Worm (Caenorhabditis elegans) whole organism, young adult: ENCODE results near the gene F53B2.5.

ENCODE experiments used
- B0336.3 ChIP-seq: fragments of 200-800 bp; sonication (Bioruptor generic); IDR thresholded peaks from 2 replicates; pipeline ENCODE4 v1.3.6; 2022; ENCODE audit warnings: missing genetic modification characterization, missing compliant biosample characterization
- C17E4.6 ChIP-seq: fragments of 200-800 bp; sonication (Bioruptor generic); IDR thresholded peaks from 2 replicates; pipeline ENCODE4 v1.3.6; 2022; ENCODE audit warnings: missing genetic modification reagents, missing genetic modification characterization, missing compliant biosample characterization
- D2030.7 ChIP-seq: fragments of 200-800 bp; sonication (Bioruptor generic); IDR thresholded peaks from 2 replicates; pipeline ENCODE4 v1.3.6; 2022; ENCODE audit warnings: missing genetic modification reagents, missing genetic modification characterization, missing compliant biosample characterization
- F49E8.2 ChIP-seq: sonication (generic microtip); optimal IDR thresholded peaks from 3 replicates; lab custom pipeline; 2017; ENCODE audit warnings: missing genetic modification characterization, mild to moderate bottlenecking, missing compliant biosample characterization, antibody characterized with exemption, moderate library complexity; ENCODE audit not compliant: insufficient read depth
- F52B5.7 ChIP-seq: sonication (generic microtip); optimal IDR thresholded peaks from 2 replicates; lab custom pipeline; 2016; ENCODE audit warnings: mild to moderate bottlenecking, missing genetic modification characterization, missing compliant biosample characterization
- F55B11.4 ChIP-seq: sonication (generic microtip); optimal IDR thresholded peaks from 2 replicates; lab custom pipeline; 2016; ENCODE audit warnings: missing compliant biosample characterization, missing genetic modification characterization, borderline replicate concordance; ENCODE audit not compliant: insufficient read depth
- F57A8.1 ChIP-seq: fragments of 200-800 bp; sonication (Bioruptor generic); optimal IDR thresholded peaks from 2 replicates; lab custom pipeline; 2018; ENCODE audit warnings: mild to moderate bottlenecking, missing genetic modification characterization, moderate library complexity, missing compliant biosample characterization
- T26A5.8 ChIP-seq: sonication (generic microtip); optimal IDR thresholded peaks from 2 replicates; lab custom pipeline; 2016; ENCODE audit warnings: missing genetic modification characterization, missing compliant biosample characterization
- Y56A3A.18 ChIP-seq: fragments of 200-800 bp; sonication (Bioruptor generic); IDR thresholded peaks from 2 replicates; pipeline ENCODE4 v1.3.6; 2022; ENCODE audit warnings: missing genetic modification reagents, missing genetic modification characterization, missing compliant biosample characterization
- Y79H2A.3 ChIP-seq: fragments of 200-800 bp; sonication (Bioruptor generic); conservative IDR thresholded peaks from 2 replicates; pipeline ENCODE4 v1.3.6; 2022; ENCODE audit warnings: missing genetic modification reagents, missing genetic modification characterization, missing compliant biosample characterization
- akir-1 ChIP-seq: fragments of 200-800 bp; sonication (Bioruptor generic); optimal IDR thresholded peaks from 2 replicates; lab custom pipeline; 2018; ENCODE audit warnings: mild to moderate bottlenecking, missing genetic modification characterization, moderate library complexity, missing compliant biosample characterization
- atf-7 ChIP-seq: sonication (generic microtip); optimal IDR thresholded peaks from 2 replicates; lab custom pipeline; 2017; ENCODE audit warnings: mild to moderate bottlenecking, missing genetic modification characterization, missing compliant biosample characterization
- athp-1 ChIP-seq: sonication (generic microtip); optimal IDR thresholded peaks from 2 replicates; lab custom pipeline; 2017; ENCODE audit warnings: mild to moderate bottlenecking, missing genetic modification characterization, missing compliant biosample characterization
- attf-3 ChIP-seq: fragments of 200-800 bp; sonication (Bioruptor generic); conservative IDR thresholded peaks from 2 replicates; pipeline ENCODE4 v1.3.6; 2022; ENCODE audit warnings: missing genetic modification reagents, missing genetic modification characterization, missing compliant biosample characterization
- attf-5 ChIP-seq: fragments of 200-800 bp; sonication (Bioruptor generic); optimal IDR thresholded peaks from 2 replicates; lab custom pipeline; 2018; ENCODE audit warnings: mild to moderate bottlenecking, missing genetic modification characterization, missing compliant biosample characterization
- attf-6 ChIP-seq: fragments of 200-800 bp; sonication (Bioruptor generic); IDR thresholded peaks from 2 replicates; pipeline ENCODE4 v1.3.6; 2022; ENCODE audit warnings: missing genetic modification reagents, missing genetic modification characterization, missing compliant biosample characterization
- ceh-100 ChIP-seq: fragments of 200-800 bp; sonication (Bioruptor generic); IDR thresholded peaks from 2 replicates; pipeline ENCODE4 v1.3.6; 2022; ENCODE audit warnings: missing genetic modification reagents, missing genetic modification characterization, missing compliant biosample characterization
- ceh-79 ChIP-seq: sonication (generic microtip); optimal IDR thresholded peaks from 2 replicates; lab custom pipeline; 2017; ENCODE audit warnings: mild to moderate bottlenecking, missing genetic modification characterization, missing compliant biosample characterization
- dox-1 ChIP-seq: fragments of 200-800 bp; sonication (Bioruptor generic); IDR thresholded peaks from 2 replicates; pipeline ENCODE4 v1.3.6; 2022; ENCODE audit warnings: missing genetic modification reagents, missing genetic modification characterization, missing compliant biosample characterization
- ekl-4 ChIP-seq: fragments of 200-800 bp; sonication (Bioruptor generic); IDR thresholded peaks from 2 replicates; pipeline ENCODE4 v1.3.6; 2022; ENCODE audit warnings: missing genetic modification reagents, missing genetic modification characterization, missing compliant biosample characterization
- fkh-3 ChIP-seq: sonication (generic microtip); optimal IDR thresholded peaks from 2 replicates; lab custom pipeline; 2016; ENCODE audit warnings: mild to moderate bottlenecking, missing genetic modification characterization, missing compliant biosample characterization
- him-1 ChIP-seq: sonication (generic microtip); optimal IDR thresholded peaks from 2 replicates; lab custom pipeline; 2016; ENCODE audit warnings: missing genotype, missing genetic modification reagents, missing genetic modification characterization, missing compliant biosample characterization
- hrde-1 ChIP-seq: sonication (generic microtip); optimal IDR thresholded peaks from 2 replicates; lab custom pipeline; 2016; ENCODE audit warnings: missing genetic modification characterization, mild to moderate bottlenecking, missing compliant biosample characterization, moderate library complexity, missing genotype, missing genetic modification reagents, borderline replicate concordance
- hsf-1 ChIP-seq: fragments of 200-800 bp; sonication (Bioruptor generic); IDR thresholded peaks from 2 replicates; pipeline ENCODE4 v1.3.6; 2022; ENCODE audit warnings: missing genetic modification reagents, missing genetic modification characterization, missing compliant biosample characterization
- lag-1 ChIP-seq: fragments of 200-800 bp; sonication (Bioruptor generic); IDR thresholded peaks from 2 replicates; pipeline ENCODE4 v1.3.6; 2022; ENCODE audit warnings: missing genetic modification reagents, missing genetic modification characterization, missing compliant biosample characterization
- lin-26 ChIP-seq: fragments of 200-800 bp; sonication (Bioruptor generic); IDR thresholded peaks from 2 replicates; pipeline ENCODE4 v1.3.6; 2022; ENCODE audit warnings: missing genetic modification reagents, missing genetic modification characterization, missing compliant biosample characterization
- lin-54 ChIP-seq: fragments of 200-800 bp; sonication (Bioruptor generic); optimal IDR thresholded peaks from 2 replicates; lab custom pipeline; 2018; ENCODE audit warnings: mild to moderate bottlenecking, missing genetic modification characterization, missing compliant biosample characterization
- lsl-1 ChIP-seq: fragments of 200-800 bp; sonication (Bioruptor generic); optimal IDR thresholded peaks from 2 replicates; lab custom pipeline; 2018; ENCODE audit warnings: mild to moderate bottlenecking, missing genetic modification characterization, moderate library complexity, missing compliant biosample characterization
- madf-10 ChIP-seq: sonication (generic microtip); optimal IDR thresholded peaks from 2 replicates; lab custom pipeline; 2016; ENCODE audit warnings: mild to moderate bottlenecking, missing genetic modification characterization, missing compliant biosample characterization
- madf-6 ChIP-seq: fragments of 200-800 bp; sonication (Bioruptor generic); IDR thresholded peaks from 2 replicates; pipeline ENCODE4 v1.3.6; 2022; ENCODE audit warnings: missing genetic modification reagents, missing genetic modification characterization, missing compliant biosample characterization
- mes-4 ChIP-seq: sonication (generic microtip); optimal IDR thresholded peaks from 2 replicates; lab custom pipeline; 2016; ENCODE audit warnings: missing genotype, missing genetic modification characterization, missing compliant biosample characterization
- nfyb-1 ChIP-seq: fragments of 200-800 bp; sonication (Bioruptor generic); IDR thresholded peaks from 2 replicates; pipeline ENCODE4 v1.3.6; 2022; ENCODE audit warnings: missing genetic modification reagents, missing genetic modification characterization, missing compliant biosample characterization
- nhr-80 ChIP-seq: sonication (generic microtip); optimal IDR thresholded peaks from 2 replicates; lab custom pipeline; 2016; ENCODE audit warnings: missing genetic modification characterization, missing compliant biosample characterization
- rcor-1 ChIP-seq: fragments of 200-800 bp; sonication (Bioruptor generic); IDR thresholded peaks from 2 replicates; pipeline ENCODE4 v1.3.6; 2022; ENCODE audit warnings: missing genetic modification reagents, missing genetic modification characterization, missing compliant biosample characterization
- repo-1 ChIP-seq: sonication (generic microtip); optimal IDR thresholded peaks from 2 replicates; lab custom pipeline; 2017; ENCODE audit warnings: mild to moderate bottlenecking, missing genetic modification characterization, missing compliant biosample characterization
- snpc-4 ChIP-seq, 5 experiments: fragments of 150-350 bp in 1 of 5; sonication (generic microtip) in 4 of 5; optimal IDR thresholded peaks; 2 replicates each; lab custom pipeline; 2014 to 2018; ENCODE audit warnings: missing genetic modification characterization in 5 of 5, missing biosample characterization in 3 of 5, antibody characterized with exemption in 2 of 5, mild to moderate bottlenecking in 2 of 5, missing compliant biosample characterization in 2 of 5, missing genotype in 2 of 5, moderate library complexity in 2 of 5, missing genetic modification reagents in 1 of 5
- unc-130 ChIP-seq: sonication (generic microtip); optimal IDR thresholded peaks from 2 replicates; lab custom pipeline; 2016; ENCODE audit warnings: missing genetic modification reagents, missing genetic modification characterization, missing compliant biosample characterization
- ztf-3 ChIP-seq: fragments of 200-800 bp; sonication (Bioruptor generic); optimal IDR thresholded peaks from 2 replicates; lab custom pipeline; 2018; ENCODE audit warnings: mild to moderate bottlenecking, missing genetic modification characterization, missing compliant biosample characterization

The F53B2.5 gene

ce11 chrIV:12531047-12531446 is at the start of gene F53B2.5:
Gene F53B2.5 (minus strand): TSS chrIV:12531147.
- no peak for TF ChIP-seq nhr-80 (tag; lab: Kevin White, UChicago)

ce11 chrIV:12574265-12574664 is 43.3 kb upstream of the F53B2.5 start:
- TF ChIP-seq Y79H2A.3 (GFP tag; lab: Robert Waterston, UW): no peak
- no peak for TF ChIP-seq lag-1 (GFP tag; lab: Robert Waterston, UW)

ce11 chrIV:12573068-12573467 is 42.1 kb upstream of the F53B2.5 start, which contains the start of gene K08E7.5:
Gene K08E7.5 (plus strand): TSS chrIV:12573368.
- TF ChIP-seq lsl-1: no peak

ce11 chrIV:12571047-12571446 is 40.1 kb upstream of the F53B2.5 start, which contains the start of gene K08E7.4:
Gene K08E7.4 (minus strand): TSS chrIV:12571147.
- TF ChIP-seq F57A8.1 (GFP tag; lab: Kevin White, UChicago): no peak
- TF ChIP-seq attf-3 (GFP tag; lab: Robert Waterston, UW): no peak
- TF ChIP-seq ceh-100 (GFP tag; lab: Robert Waterston, UW): no peak
- TF ChIP-seq snpc-4 (GFP tag; optimal IDR thresholded peaks at IDR 0.05; lab: Kevin White, UChicago): no peak
- no peak for TF ChIP-seq snpc-4 (tag; optimal IDR thresholded peaks at IDR 0.05; lab: Kevin White, UChicago)
- no peak for TF ChIP-seq dox-1 (GFP tag; lab: Robert Waterston, UW)
- no peak for TF ChIP-seq ceh-79 (tag; lab: Kevin White, UChicago)
- no peak for TF ChIP-seq akir-1 (GFP tag; lab: Kevin White, UChicago)
- no peak for TF ChIP-seq lin-26 (GFP tag; lab: Robert Waterston, UW)
- TF ChIP-seq F55B11.4 (tag; lab: Kevin White, UChicago): no peak
- TF ChIP-seq madf-10 (tag; lab: Kevin White, UChicago): no peak
- no peak for TF ChIP-seq fkh-3
- no peak for TF ChIP-seq D2030.7 (GFP tag; lab: Robert Waterston, UW)
- TF ChIP-seq ztf-3 (GFP tag; lab: Kevin White, UChicago): no peak

- no peak for TF ChIP-seq attf-5 (GFP tag; lab: Kevin White, UChicago)
- peak; percentile 7 for TF ChIP-seq lin-54 (GFP tag; lab: Kevin White, UChicago)
- peak; percentile 33 for TF ChIP-seq unc-130
- peak; percentile 53 for TF ChIP-seq repo-1 (tag; lab: Kevin White, UChicago)
- TF ChIP-seq mes-4 (tag; lab: Kevin White, UChicago): peak; percentile 30
- TF ChIP-seq hrde-1: peak; percentile 61
- peak; percentile 38 for TF ChIP-seq F52B5.7
- peak; percentile 65 for TF ChIP-seq madf-6 (GFP tag; lab: Robert Waterston, UW)
- TF ChIP-seq him-1 (tag; lab: Kevin White, UChicago): no peak
- peak; percentile 45 for TF ChIP-seq athp-1 (tag; lab: Kevin White, UChicago)
- no peak for TF ChIP-seq nfyb-1 (GFP tag; lab: Robert Waterston, UW)
- TF ChIP-seq C17E4.6: peak; percentile 54; the same call in 1 of the 2 replicates
- TF ChIP-seq hsf-1: peak; percentile 62
- TF ChIP-seq ekl-4 (GFP tag; lab: Robert Waterston, UW): peak; percentile 57
- 0 out of 2 replicates have a peak, but pooled peaks have one; percentile 47 for TF ChIP-seq Y56A3A.18 (GFP tag; lab: Robert Waterston, UW)
- peak; percentile 66 for TF ChIP-seq B0336.3 (GFP tag; lab: Robert Waterston, UW)
- TF ChIP-seq atf-7 (tag; lab: Kevin White, UChicago): peak; percentile 1
- TF ChIP-seq F49E8.2 (tag; lab: Kevin White, UChicago): peak; percentile 61
- TF ChIP-seq rcor-1 (GFP tag; lab: Robert Waterston, UW): no peak
- TF ChIP-seq T26A5.8 (tag; lab: Kevin White, UChicago): peak; percentile 1
- no peak for TF ChIP-seq ztf-3 (GFP tag; lab: Kevin White, UChicago)
- 0 out of 2 replicates have a peak, but pooled peaks have one; percentile 41 for TF ChIP-seq attf-6 (GFP tag; lab: Robert Waterston, UW)
Observed at ce11 chrIV:12570546-12570945, 39.6 kb upstream of the F53B2.5 start.
